Fruit fly (Drosophila melanogaster) whole organism, embryonic: Measurements from ENCODE around the gene CG12289.

Source experiments
- Awh ChIP-seq: fragments of 200-800 bp; sonication (Bioruptor generic); IDR thresholded peaks from 2 replicates; pipeline ENCODE4, ENCODE4 v1.3.6; 2022; ENCODE audit warnings: missing biosample characterization, missing genetic modification characterization
- Blimp-1 ChIP-seq: fragments of 200-800 bp; sonication (Bioruptor generic); optimal IDR thresholded peaks from 3 replicates; lab custom pipeline; 2018; ENCODE audit warnings: missing biosample characterization, missing genetic modification characterization, mild to moderate bottlenecking, moderate library complexity, missing genetic modification reagents
- CG11456 ChIP-seq: fragments of 200-800 bp; sonication (Bioruptor generic); IDR thresholded peaks from 3 replicates; pipeline ENCODE4 v1.3.6; 2022; ENCODE audit warnings: missing biosample characterization, missing genetic modification characterization
- CG13123 ChIP-seq: fragments of 200-800 bp; sonication (Bioruptor generic); optimal IDR thresholded peaks from 2 replicates; lab custom pipeline; 2016; ENCODE audit warnings: missing biosample characterization, missing genetic modification characterization
- CG13424 ChIP-seq: fragments of 200-800 bp; sonication (Bioruptor generic); optimal IDR thresholded peaks from 2 replicates; lab custom pipeline; 2019; ENCODE audit warnings: missing biosample characterization, mild to moderate bottlenecking, missing genetic modification characterization, moderate library complexity
- CG18011 ChIP-seq: fragments of 200-800 bp; sonication (Bioruptor generic); optimal IDR thresholded peaks from 2 replicates; lab custom pipeline; 2017; ENCODE audit warnings: missing biosample characterization, missing genetic modification characterization, mild to moderate bottlenecking, moderate library complexity, missing genotype
- CG31365 ChIP-seq: fragments of 200-800 bp; sonication (Bioruptor generic); optimal IDR thresholded peaks from 2 replicates; lab custom pipeline; 2018; ENCODE audit warnings: missing biosample characterization, mild to moderate bottlenecking, missing genetic modification characterization
- CG3847 ChIP-seq: fragments of 200-800 bp; sonication (Bioruptor generic); IDR thresholded peaks from 2 replicates; pipeline ENCODE4 v1.3.6; 2022; ENCODE audit warnings: missing biosample characterization, missing genetic modification characterization
- CG4328 ChIP-seq: fragments of 200-800 bp; sonication (Bioruptor generic); optimal IDR thresholded peaks from 3 replicates; lab custom pipeline; 2017; ENCODE audit warnings: missing biosample characterization, missing genetic modification reagents, missing genetic modification characterization
- CG6689 ChIP-seq: fragments of 200-800 bp; sonication (Bioruptor generic); IDR thresholded peaks from 2 replicates; pipeline ENCODE4 v1.3.6; 2022; ENCODE audit warnings: missing biosample characterization, missing genetic modification characterization
- CG6765 ChIP-seq: fragments of 200-800 bp; sonication (Bioruptor generic); optimal IDR thresholded peaks from 3 replicates; lab custom pipeline; 2017; ENCODE audit warnings: missing biosample characterization, mild to moderate bottlenecking, missing genetic modification characterization
- CG7745 ChIP-seq: fragments of 200-800 bp; sonication (Bioruptor generic); optimal IDR thresholded peaks from 2 replicates; lab custom pipeline; 2018; ENCODE audit warnings: missing biosample characterization, mild to moderate bottlenecking, missing genetic modification characterization, moderate library complexity
- CG7987 ChIP-seq: fragments of 200-800 bp; sonication (Bioruptor generic); optimal IDR thresholded peaks from 2 replicates; lab custom pipeline; 2018; ENCODE audit warnings: missing biosample characterization, mild to moderate bottlenecking, missing genetic modification characterization, moderate library complexity
- CG9876 ChIP-seq: fragments of 200-800 bp; sonication (Bioruptor generic); optimal IDR thresholded peaks from 2 replicates; lab custom pipeline; 2016; ENCODE audit warnings: missing biosample characterization, missing genetic modification characterization
- CHES-1-like ChIP-seq: fragments of 200-800 bp; sonication (Bioruptor generic); optimal IDR thresholded peaks from 2 replicates; lab custom pipeline; 2016; ENCODE audit warnings: missing biosample characterization, missing genetic modification characterization
- CrebB ChIP-seq: fragments of 200-800 bp; sonication (Bioruptor generic); optimal IDR thresholded peaks from 3 replicates; lab custom pipeline; 2018; ENCODE audit warnings: missing biosample characterization, mild to moderate bottlenecking, missing genetic modification characterization
- D19A ChIP-seq: fragments of 200-800 bp; optimal IDR thresholded peaks from 3 replicates; lab custom pipeline; 2019; ENCODE audit warnings: missing biosample characterization, mild to moderate bottlenecking, missing genetic modification characterization, moderate library complexity
- E2f2 ChIP-seq: fragments of 200-800 bp; sonication (Bioruptor generic); IDR thresholded peaks from 2 replicates; pipeline ENCODE4 v1.3.6; 2022; ENCODE audit warnings: missing biosample characterization, missing genetic modification characterization
- Ets97D ChIP-seq: fragments of 200-800 bp; sonication (Bioruptor generic); optimal IDR thresholded peaks from 3 replicates; lab custom pipeline; 2016; ENCODE audit warnings: missing biosample characterization, missing genetic modification characterization
- Kr ChIP-seq: fragments of 200-800 bp; sonication (Bioruptor generic); optimal IDR thresholded peaks from 2 replicates; lab custom pipeline; 2017; ENCODE audit warnings: missing biosample characterization, mild to moderate bottlenecking, missing genetic modification characterization
- Meics ChIP-seq: fragments of 200-800 bp; sonication (Bioruptor generic); optimal IDR thresholded peaks from 2 replicates; lab custom pipeline; 2017; ENCODE audit warnings: missing biosample characterization, mild to moderate bottlenecking, missing genetic modification characterization
- NK7.1 ChIP-seq: fragments of 200-800 bp; sonication (Bioruptor generic); optimal IDR thresholded peaks from 3 replicates; lab custom pipeline; 2016; ENCODE audit warnings: missing biosample characterization, missing genetic modification characterization
- Oaz ChIP-seq: fragments of 200-800 bp; sonication (Bioruptor generic); IDR thresholded peaks from 2 replicates; pipeline ENCODE4 v1.3.6; 2022; ENCODE audit warnings: missing biosample characterization, missing genetic modification characterization
- PHDP ChIP-seq: fragments of 200-800 bp; sonication (Bioruptor generic); optimal IDR thresholded peaks from 3 replicates; lab custom pipeline; 2018; ENCODE audit warnings: missing biosample characterization, mild to moderate bottlenecking, missing genetic modification characterization, moderate library complexity
- Ravus ChIP-seq: fragments of 200-800 bp; sonication (Bioruptor generic); IDR thresholded peaks from 2 replicates; pipeline ENCODE4 v1.3.6; 2022; ENCODE audit warnings: missing biosample characterization, missing genetic modification characterization
- ab ChIP-seq: fragments of 200-800 bp; sonication (Bioruptor generic); optimal IDR thresholded peaks from 2 replicates; lab custom pipeline; 2016; ENCODE audit warnings: missing biosample characterization, missing genetic modification characterization
- ap ChIP-seq: fragments of 200-800 bp; sonication (Bioruptor generic); IDR thresholded peaks from 2 replicates; pipeline ENCODE4 v1.3.6; 2022; ENCODE audit warnings: missing biosample characterization, missing genetic modification characterization
- cg ChIP-seq: fragments of 200-800 bp; sonication (Bioruptor generic); optimal IDR thresholded peaks from 3 replicates; lab custom pipeline; 2019; ENCODE audit warnings: missing biosample characterization, mild to moderate bottlenecking, missing genetic modification characterization, moderate library complexity
- chinmo ChIP-seq: fragments of 200-800 bp; sonication (Bioruptor generic); IDR thresholded peaks from 4 replicates; pipeline ENCODE4 v1.3.6; 2022; ENCODE audit warnings: missing biosample characterization, missing genetic modification characterization; ENCODE audit not compliant: partially characterized antibody
- ci ChIP-seq: fragments of 200-800 bp; sonication (Bioruptor generic); IDR thresholded peaks from 3 replicates; pipeline ENCODE4 v1.3.6; 2022; ENCODE audit warnings: missing biosample characterization, missing genetic modification characterization
- crol ChIP-seq: fragments of 200-800 bp; sonication (Bioruptor generic); IDR thresholded peaks from 2 replicates; pipeline ENCODE4 v1.3.6; 2022; ENCODE audit warnings: missing biosample characterization, missing genetic modification characterization
- dimm ChIP-seq: fragments of 200-800 bp; sonication (Bioruptor generic); IDR thresholded peaks from 2 replicates; pipeline ENCODE4 v1.3.6; 2022; ENCODE audit warnings: missing biosample characterization, missing genetic modification characterization
- fd3F ChIP-seq: fragments of 200-800 bp; sonication (Bioruptor generic); optimal IDR thresholded peaks from 2 replicates; lab custom pipeline; 2018; ENCODE audit warnings: missing biosample characterization, mild to moderate bottlenecking, missing genetic modification characterization, moderate library complexity
- gce ChIP-seq: fragments of 200-800 bp; sonication (Bioruptor generic); IDR thresholded peaks from 3 replicates; pipeline ENCODE4 v1.3.6; 2022; ENCODE audit warnings: missing biosample characterization, missing genetic modification characterization
- jing ChIP-seq: fragments of 200-800 bp; sonication (Bioruptor generic); optimal IDR thresholded peaks from 2 replicates; lab custom pipeline; 2018; ENCODE audit warnings: missing biosample characterization, mild to moderate bottlenecking, missing genetic modification characterization
- lov ChIP-seq, 2 experiments: fragments of 200-800 bp in 1 of 2; fragments of >200 bp in 1 of 2; sonication (Bioruptor generic) in 1 of 2; IDR thresholded peaks in 1 of 2; optimal IDR thresholded peaks in 1 of 2; 2 replicates in 1 of 2; 3 replicates in 1 of 2; pipeline versions ENCODE4 v1.3.6 to Lab custom; 2017 to 2022; ENCODE audit warnings: missing biosample characterization in 1 of 2, missing genetic modification characterization in 1 of 2
- maf-S ChIP-seq: fragments of 200-800 bp; sonication (Bioruptor generic); optimal IDR thresholded peaks from 2 replicates; lab custom pipeline; 2016; ENCODE audit warnings: missing biosample characterization, missing genetic modification characterization
- mld ChIP-seq: fragments of 200-800 bp; sonication (Bioruptor generic); IDR thresholded peaks from 3 replicates; pipeline ENCODE4 v1.3.6; 2022; ENCODE audit warnings: missing biosample characterization, missing genetic modification characterization; ENCODE audit not compliant: partially characterized antibody
- nau ChIP-seq: fragments of 200-800 bp; sonication (Bioruptor generic); optimal IDR thresholded peaks from 3 replicates; lab custom pipeline; 2017; ENCODE audit warnings: missing biosample characterization, mild to moderate bottlenecking, missing genetic modification characterization, missing genetic modification reagents
- nmo ChIP-seq: fragments of 200-800 bp; sonication (Bioruptor generic); optimal IDR thresholded peaks from 2 replicates; lab custom pipeline; 2018; ENCODE audit warnings: missing biosample characterization, mild to moderate bottlenecking, missing genetic modification characterization, moderate library complexity
- pan ChIP-seq, 4 experiments: fragments of >200 bp in 3 of 4; fragments of 200-800 bp in 1 of 4; sonication (Bioruptor generic) in 1 of 4; optimal IDR thresholded peaks in 3 of 4; IDR thresholded peaks in 1 of 4; 2 replicates each; pipeline versions ENCODE4 v1.3.6 to Lab custom; 2017 to 2022; ENCODE audit warnings: missing biosample characterization in 2 of 4, missing genetic modification characterization in 2 of 4, mixed read lengths in 1 of 4
- ranshi ChIP-seq: fragments of 200-800 bp; sonication (Bioruptor generic); IDR thresholded peaks from 2 replicates; pipeline ENCODE4 v1.3.6; 2022; ENCODE audit warnings: missing biosample characterization, missing genetic modification characterization
- rib ChIP-seq: fragments of 200-800 bp; sonication (Bioruptor generic); IDR thresholded peaks from 2 replicates; pipeline ENCODE4 v1.3.6; 2022; ENCODE audit warnings: missing biosample characterization, missing genetic modification characterization
- ro ChIP-seq: fragments of 200-800 bp; sonication (Bioruptor generic); IDR thresholded peaks from 2 replicates; pipeline ENCODE4 v1.3.6; 2022; ENCODE audit warnings: missing biosample characterization, missing genetic modification characterization
- sens ChIP-seq: fragments of 200-800 bp; sonication (Bioruptor generic); peaks from one replicate; lab custom pipeline; 2016; ENCODE audit warnings: missing biosample characterization, missing genetic modification characterization
- stc ChIP-seq: fragments of 200-800 bp; sonication (Bioruptor generic); IDR thresholded peaks from 2 replicates; pipeline ENCODE4 v1.3.6; 2022; ENCODE audit warnings: missing biosample characterization, missing genetic modification characterization
- twi ChIP-seq: fragments of 200-800 bp; optimal IDR thresholded peaks from 2 replicates; lab custom pipeline; 2019; ENCODE audit warnings: missing biosample characterization, mild to moderate bottlenecking, missing genetic modification characterization, moderate library complexity
- vfl ChIP-seq: fragments of 200-800 bp; sonication (Bioruptor generic); optimal IDR thresholded peaks from 2 replicates; lab custom pipeline; 2016; ENCODE audit warnings: missing biosample characterization, missing genetic modification characterization
- zen ChIP-seq: fragments of 200-800 bp; sonication (Bioruptor generic); optimal IDR thresholded peaks from 3 replicates; lab custom pipeline; 2018; ENCODE audit warnings: missing biosample characterization, mild to moderate bottlenecking, missing genetic modification characterization, moderate library complexity
- zen2 ChIP-seq: fragments of 200-800 bp; sonication (Bioruptor generic); IDR thresholded peaks from 3 replicates; pipeline ENCODE4 v1.3.6; 2022; ENCODE audit warnings: missing biosample characterization, missing genetic modification characterization; ENCODE audit not compliant: partially characterized antibody

CG12289 gene

dm6 chr3L:11421905-11422304, 36.4 kb downstream of the CG12289 start (continued):
- TF ChIP-seq Oaz (no peak), CG13123 (GFP tag; lab: Kevin White, UChicago) (no peak), Awh (GFP tag; lab: Robert Waterston, UW) (no peak), Kr (peak; percentile 75), maf-S (GFP tag; lab: Kevin White, UChicago) (no peak), CG7745 (tag; lab: Kevin White, UChicago) (no peak), chinmo (0 out of 4 replicates have a peak, but pooled peaks have one; percentile 16), ro (GFP tag; lab: Robert Waterston, UW) (no peak), D19A (no peak), CG4328 (GFP tag; lab: Kevin White, UChicago) (no peak), CHES-1-like (GFP tag; lab: Kevin White, UChicago) (no peak), CrebB (tag; lab: Kevin White, UChicago) (peak; percentile 3), E2f2 (no peak), nau (GFP tag; lab: Kevin White, UChicago) (no peak), fd3F (GFP tag; lab: Kevin White, UChicago) (no peak), CG11456 (no peak), Ets97D (GFP tag; lab: Kevin White, UChicago) (no peak), gce (GFP tag; lab: Robert Waterston, UW) (no peak), CG6689 (no peak), CG7987 (GFP tag; lab: Kevin White, UChicago) (no peak), Meics (GFP tag; lab: Kevin White, UChicago) (no peak), CG31365 (tag; lab: Kevin White, UChicago) (no peak), ab (GFP tag; lab: Kevin White, UChicago) (no peak), vfl (GFP tag; lab: Kevin White, UChicago) (no peak)

DNA sequence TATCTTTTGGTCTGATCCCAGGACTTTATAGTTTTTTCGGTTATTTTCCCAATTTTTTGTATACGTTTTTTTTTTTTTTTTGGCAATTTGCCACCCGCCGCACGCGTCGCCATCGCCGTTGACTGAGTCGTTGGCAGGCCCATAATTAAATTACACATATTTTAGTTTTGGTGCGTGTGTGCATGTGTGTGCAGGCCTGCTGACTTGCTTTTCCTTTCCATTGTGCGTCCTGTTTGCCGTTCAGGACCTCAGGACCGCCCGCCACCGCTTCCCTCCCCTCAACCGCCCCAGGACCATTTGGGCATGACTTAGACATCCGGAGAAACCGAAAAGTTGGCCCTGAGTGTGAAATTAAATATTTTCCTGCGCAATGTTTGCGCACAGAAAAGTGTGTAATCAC, 37.3 kb downstream of the CG12289 start:
- TF ChIP-seq nmo (GFP tag; lab: Kevin White, UChicago) (peak; percentile 13), Meics (GFP tag; lab: Kevin White, UChicago) (peak; percentile 16), rib (GFP tag; lab: Robert Waterston, UW) (0 out of 2 replicates have a peak, but pooled peaks have one; percentile 15), PHDP (tag; lab: Kevin White, UChicago) (no peak), CG13424 (tag; lab: Kevin White, UChicago) (no peak), sens (GFP tag; lab: Kevin White, UChicago) (peak; percentile 70), CG6765 (GFP tag; lab: Kevin White, UChicago) (no peak), mld (GFP tag; lab: Robert Waterston, UW) (no peak), cg (GFP tag; lab: Kevin White, UChicago) (no peak), CG18011 (GFP tag; lab: Kevin White, UChicago) (no peak), pan (optimal IDR thresholded peaks at IDR 0.05; lab: Kevin White, UChicago) (no peak), pan (GFP tag; optimal IDR thresholded peaks at IDR 0.05 in 1 of 2, IDR thresholded peaks at IDR 0.05 in 1 of 2) (no peak), crol (peak; percentile 43), ranshi (GFP tag; lab: Robert Waterston, UW) (0 out of 2 replicates have a peak, but pooled peaks have one; percentile 22), jing (GFP tag; lab: Kevin White, UChicago) (no peak), CG9876 (GFP tag; lab: Kevin White, UChicago) (no peak), ci (GFP tag; lab: Robert Waterston, UW) (0 out of 3 replicates have a peak, but pooled peaks have one; percentile 37), Ravus (GFP tag; lab: Robert Waterston, UW) (no peak), NK7.1 (GFP tag; lab: Kevin White, UChicago) (no peak), dimm (GFP tag; lab: Robert Waterston, UW) (no peak), lov (optimal IDR thresholded peaks at IDR 0.05; lab: Kevin White, UChicago) (no peak), lov (GFP tag; IDR thresholded peaks at IDR 0.05; lab: Robert Waterston, UW) (peak; percentile 69; the same call in 1 of the 3 replicates), twi (peak; percentile 56), ap (GFP tag; lab: Robert Waterston, UW) (no peak), zen (tag; lab: Kevin White, UChicago) (peak; percentile 20), zen2 (no peak), Blimp-1 (no peak), CG3847 (GFP tag; lab: Robert Waterston, UW) (0 out of 2 replicates have a peak, but pooled peaks have one; percentile 10), stc (no peak)
